Worm (Caenorhabditis elegans) whole organism, L2 larva: Measurements from ENCODE around the gene ser-1.

Source experiments
- F13H6.1 ChIP-seq: sonication (generic microtip); optimal IDR thresholded peaks from 2 replicates; lab custom pipeline; 2016; ENCODE audit warnings: missing genetic modification characterization, missing compliant biosample characterization
- R02D3.7 ChIP-seq: fragments of 150-350 bp; optimal IDR thresholded peaks from 2 replicates; lab custom pipeline; 2014; ENCODE audit warnings: missing biosample characterization, missing genetic modification characterization
- aly-2 ChIP-seq: fragments of 150-350 bp; optimal IDR thresholded peaks from 2 replicates; lab custom pipeline; 2014; ENCODE audit warnings: missing biosample characterization, missing genetic modification characterization
- ama-1 ChIP-seq: fragments of 150-350 bp; optimal IDR thresholded peaks from 2 replicates; lab custom pipeline; 2018; ENCODE audit warnings: inconsistent platforms
- elt-1 ChIP-seq: fragments of 150-350 bp; optimal IDR thresholded peaks from 2 replicates; lab custom pipeline; 2014; ENCODE audit warnings: missing biosample characterization, missing genetic modification characterization
- elt-3 ChIP-seq: sonication (generic microtip); optimal IDR thresholded peaks from 2 replicates; lab custom pipeline; 2017; ENCODE audit warnings: missing biosample characterization, missing genetic modification characterization
- nhr-23 ChIP-seq: fragments of 150-350 bp; optimal IDR thresholded peaks from 2 replicates; lab custom pipeline; 2014; ENCODE audit warnings: missing biosample characterization, missing genetic modification reagents, missing genetic modification characterization
- nhr-237 ChIP-seq: fragments of 150-350 bp; optimal IDR thresholded peaks from 2 replicates; lab custom pipeline; 2014; ENCODE audit warnings: missing biosample characterization, missing genetic modification characterization
- skn-1 ChIP-seq: sonication (generic microtip); optimal IDR thresholded peaks from 2 replicates; lab custom pipeline; 2017; ENCODE audit warnings: missing biosample characterization, missing genetic modification characterization

- TF ChIP-seq nhr-23 (no peak), F13H6.1 (tag; lab: Kevin White, UChicago) (no peak), ama-1 (no peak), nhr-237 (tag; lab: Kevin White, UChicago) (no peak), elt-3 (no peak), R02D3.7 (tag; lab: Kevin White, UChicago) (no peak), skn-1 (tag; lab: Kevin White, UChicago) (no peak), aly-2 (tag; lab: Kevin White, UChicago) (no peak), elt-1 (no peak)
Observed at ce11 chrX:16596972-16597371, 17.4 kb downstream of the ser-1 start.
